Worm (Caenorhabditis elegans) whole organism, early embryonic: ENCODE measurements around the gene scl-5.

Source experiments
- B0310.2 ChIP-seq: sonication (generic microtip); optimal IDR thresholded peaks from 2 replicates; lab custom pipeline; 2016; ENCODE audit warnings: mild to moderate bottlenecking, missing genetic modification characterization, missing compliant biosample characterization
- ama-1 ChIP-seq: fragments of 150-350 bp; optimal IDR thresholded peaks from 2 replicates; lab custom pipeline; 2014
- ets-7 ChIP-seq: sonication (generic microtip); optimal IDR thresholded peaks from 2 replicates; lab custom pipeline; 2016; ENCODE audit warnings: missing genotype, missing genetic modification characterization, missing compliant biosample characterization
- tra-4 ChIP-seq: sonication (generic microtip); optimal IDR thresholded peaks from 2 replicates; lab custom pipeline; 2017; ENCODE audit warnings: missing genetic modification characterization, missing compliant biosample characterization

DNA sequence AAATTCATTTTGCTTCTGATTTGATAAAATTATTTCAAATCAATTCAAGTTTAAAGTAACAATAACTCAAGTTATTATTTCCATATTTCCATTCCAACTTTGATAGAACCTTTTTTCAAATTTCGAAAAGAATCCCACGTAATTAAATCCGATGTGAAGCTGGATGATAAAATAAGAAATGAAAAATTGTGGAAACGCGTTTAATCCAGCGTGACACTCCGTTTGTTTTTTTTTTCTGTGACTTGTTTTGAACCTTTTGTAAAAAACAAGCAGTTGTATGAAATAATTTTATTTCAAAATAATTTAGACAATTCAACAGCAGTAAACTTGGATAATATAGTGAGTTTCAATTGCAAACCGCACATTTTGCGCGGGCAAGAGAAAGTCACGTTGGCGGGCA is 11.2 kb upstream of the scl-5 start, which contains the start of gene F49E11.7:
- no peak for TF ChIP-seq B0310.2 (tag; lab: Kevin White, UChicago)
- TF ChIP-seq ets-7 (tag; lab: Kevin White, UChicago), result no peak
- no peak for TF ChIP-seq ama-1 (lab: Kevin White, UChicago)
- no peak for TF ChIP-seq tra-4 (tag; lab: Kevin White, UChicago)
